Worm (Caenorhabditis elegans) whole organism, L4 larva: ENCODE measurements around the gene Y51H4A.937.

Experiments
- dmd-8 ChIP-seq: fragments of 200-800 bp; sonication (Bioruptor generic); IDR thresholded peaks from 2 replicates; pipeline ENCODE4 v1.3.6; 2022; ENCODE audit warnings: missing genetic modification characterization, missing compliant biosample characterization
- snpc-4 ChIP-seq: fragments of 150-350 bp; optimal IDR thresholded peaks from 2 replicates; lab custom pipeline; 2014; ENCODE audit warnings: missing biosample characterization, missing genetic modification characterization

- TF ChIP-seq dmd-8 (GFP tag; lab: Robert Waterston, UW) (no peak), snpc-4 (tag; lab: Kevin White, UChicago) (no peak)
Measured at ce11 chrIV:16533361-16533760, 4.9 kb downstream of the Y51H4A.937 start, which contains the start of gene Y51H4A.6.
